Fruit fly (Drosophila melanogaster) whole organism, embryonic: ENCODE results near the gene CG7656.

ENCODE experiments used
- Adf1 ChIP-seq: fragments of 200-800 bp; sonication (Bioruptor generic); IDR thresholded peaks from 2 replicates; pipeline ENCODE4 v1.3.6; 2022; ENCODE audit warnings: missing biosample characterization, missing genetic modification characterization
- Antp ChIP-seq: fragments of 200-800 bp; sonication (Bioruptor generic); optimal IDR thresholded peaks from 3 replicates; lab custom pipeline; 2016; ENCODE audit warnings: missing biosample characterization, missing genetic modification characterization
- Awh ChIP-seq: fragments of 200-800 bp; sonication (Bioruptor generic); IDR thresholded peaks from 2 replicates; pipeline ENCODE4, ENCODE4 v1.3.6; 2022; ENCODE audit warnings: missing biosample characterization, missing genetic modification characterization
- CG10462 ChIP-seq: fragments of 200-800 bp; sonication (Bioruptor generic); optimal IDR thresholded peaks from 2 replicates; lab custom pipeline; 2016; ENCODE audit warnings: missing biosample characterization, missing genetic modification characterization
- CG11504 ChIP-seq: fragments of 200-800 bp; sonication (Bioruptor generic); optimal IDR thresholded peaks from 3 replicates; lab custom pipeline; 2019; ENCODE audit warnings: missing biosample characterization, mild to moderate bottlenecking, missing genetic modification characterization, moderate library complexity
- CG13424 ChIP-seq: fragments of 200-800 bp; sonication (Bioruptor generic); optimal IDR thresholded peaks from 2 replicates; lab custom pipeline; 2019; ENCODE audit warnings: missing biosample characterization, mild to moderate bottlenecking, missing genetic modification characterization, moderate library complexity
- CG13894 ChIP-seq: fragments of 200-800 bp; sonication (Bioruptor generic); optimal IDR thresholded peaks from 3 replicates; lab custom pipeline; 2018; ENCODE audit warnings: missing biosample characterization, mild to moderate bottlenecking, missing genetic modification characterization, moderate library complexity
- CG15269 ChIP-seq: fragments of 200-800 bp; sonication (Bioruptor generic); optimal IDR thresholded peaks from 2 replicates; lab custom pipeline; 2018; ENCODE audit warnings: missing biosample characterization, mild to moderate bottlenecking, missing genetic modification characterization, moderate library complexity
- CG15514 ChIP-seq: fragments of 200-800 bp; sonication (Bioruptor generic); optimal IDR thresholded peaks from 3 replicates; lab custom pipeline; 2017; ENCODE audit warnings: missing biosample characterization, missing genetic modification characterization, mild to moderate bottlenecking, moderate library complexity, missing genetic modification reagents
- CG17361 ChIP-seq: fragments of 200-800 bp; sonication (Bioruptor generic); IDR thresholded peaks from 3 replicates; pipeline ENCODE4 v1.3.6; 2022; ENCODE audit warnings: missing biosample characterization, missing genetic modification characterization
- CG18599 ChIP-seq: fragments of 200-800 bp; sonication (Bioruptor generic); optimal IDR thresholded peaks from 3 replicates; lab custom pipeline; 2017; ENCODE audit warnings: missing biosample characterization, missing genetic modification characterization, mild to moderate bottlenecking, moderate library complexity, missing genetic modification reagents
- CG2678 ChIP-seq: fragments of 200-800 bp; sonication (Bioruptor generic); optimal IDR thresholded peaks from 3 replicates; lab custom pipeline; 2019; ENCODE audit warnings: missing biosample characterization, mild to moderate bottlenecking, missing genetic modification characterization, moderate library complexity
- CG3163 ChIP-seq: fragments of 200-800 bp; sonication (Bioruptor generic); optimal IDR thresholded peaks from 3 replicates; lab custom pipeline; 2016; ENCODE audit warnings: missing biosample characterization, missing genetic modification characterization
- CG34376 ChIP-seq: fragments of 200-800 bp; sonication (Bioruptor generic); optimal IDR thresholded peaks from 2 replicates; lab custom pipeline; 2018; ENCODE audit warnings: missing biosample characterization, mild to moderate bottlenecking, missing genetic modification characterization
- CG7556 ChIP-seq: fragments of 200-800 bp; sonication (Bioruptor generic); optimal IDR thresholded peaks from 2 replicates; lab custom pipeline; 2017; ENCODE audit warnings: missing biosample characterization, mild to moderate bottlenecking, missing genetic modification characterization
- CG7839 ChIP-seq: fragments of 200-800 bp; sonication (Bioruptor generic); optimal IDR thresholded peaks from 3 replicates; lab custom pipeline; 2018; ENCODE audit warnings: missing biosample characterization, mild to moderate bottlenecking, missing genetic modification characterization, moderate library complexity
- CG8281 ChIP-seq: fragments of 200-800 bp; sonication (Bioruptor generic); optimal IDR thresholded peaks from 2 replicates; lab custom pipeline; 2018; ENCODE audit warnings: missing biosample characterization, mild to moderate bottlenecking, missing genetic modification characterization, moderate library complexity
- CG8290 ChIP-seq, 3 experiments: fragments of 200-800 bp; sonication (Bioruptor generic); optimal IDR thresholded peaks; 2 replicates each; lab custom pipeline; 2016 to 2019; ENCODE audit warnings: missing biosample characterization in 3 of 3, missing genetic modification characterization in 3 of 3, mild to moderate bottlenecking in 2 of 3, moderate library complexity in 1 of 3
- CG8924 ChIP-seq: fragments of 200-800 bp; optimal IDR thresholded peaks from 3 replicates; lab custom pipeline; 2019; ENCODE audit warnings: missing biosample characterization, mild to moderate bottlenecking, missing genetic modification characterization, moderate library complexity
- CoRest ChIP-seq: fragments of 200-800 bp; sonication (Bioruptor generic); optimal IDR thresholded peaks from 3 replicates; lab custom pipeline; 2018; ENCODE audit warnings: missing biosample characterization, mild to moderate bottlenecking, missing genetic modification characterization, moderate library complexity
- Ets97D ChIP-seq: fragments of 200-800 bp; sonication (Bioruptor generic); optimal IDR thresholded peaks from 3 replicates; lab custom pipeline; 2016; ENCODE audit warnings: missing biosample characterization, missing genetic modification characterization
- Hr51 ChIP-seq, 2 experiments: fragments of 200-800 bp; sonication (Bioruptor generic); optimal IDR thresholded peaks; 2 replicates in 1 of 2; 3 replicates in 1 of 2; lab custom pipeline; 2016 to 2018; ENCODE audit warnings: missing biosample characterization in 2 of 2, missing genetic modification characterization in 2 of 2, mild to moderate bottlenecking in 1 of 2, moderate library complexity in 1 of 2
- Jarid2 ChIP-seq: fragments of 200-800 bp; sonication (Bioruptor generic); optimal IDR thresholded peaks from 3 replicates; lab custom pipeline; 2017; ENCODE audit warnings: mild to moderate bottlenecking, missing biosample characterization, missing genetic modification reagents, missing genetic modification characterization
- Med ChIP-seq: fragments of 200-800 bp; sonication (Bioruptor generic); peaks from one replicate; lab custom pipeline; 2016; ENCODE audit warnings: missing biosample characterization, missing genetic modification characterization, mild to moderate bottlenecking, inconsistent platforms, moderate library complexity
- Nf-YC ChIP-seq: fragments of 200-800 bp; optimal IDR thresholded peaks from 3 replicates; lab custom pipeline; 2019; ENCODE audit warnings: missing biosample characterization, mild to moderate bottlenecking, missing genetic modification characterization, moderate library complexity
- Poxn ChIP-seq: fragments of 200-800 bp; sonication (Bioruptor generic); IDR thresholded peaks from 2 replicates; pipeline ENCODE4 v1.3.6; 2022; ENCODE audit warnings: missing biosample characterization, missing genetic modification characterization
- YL-1 ChIP-seq: fragments of 200-800 bp; sonication (Bioruptor generic); optimal IDR thresholded peaks from 3 replicates; lab custom pipeline; 2017; ENCODE audit warnings: missing biosample characterization, mild to moderate bottlenecking, missing genetic modification characterization
- ap ChIP-seq: fragments of 200-800 bp; sonication (Bioruptor generic); IDR thresholded peaks from 2 replicates; pipeline ENCODE4 v1.3.6; 2022; ENCODE audit warnings: missing biosample characterization, missing genetic modification characterization
- bab2 ChIP-seq: fragments of 200-800 bp; sonication (Bioruptor generic); optimal IDR thresholded peaks from 2 replicates; lab custom pipeline; 2016; ENCODE audit warnings: missing biosample characterization, missing genetic modification characterization
- cato ChIP-seq: fragments of 200-800 bp; sonication (Bioruptor generic); optimal IDR thresholded peaks from 2 replicates; lab custom pipeline; 2016; ENCODE audit warnings: missing biosample characterization, missing genetic modification characterization, borderline replicate concordance
- chinmo ChIP-seq: fragments of 200-800 bp; sonication (Bioruptor generic); IDR thresholded peaks from 4 replicates; pipeline ENCODE4 v1.3.6; 2022; ENCODE audit warnings: missing biosample characterization, missing genetic modification characterization; ENCODE audit not compliant: partially characterized antibody
- crp ChIP-seq, 2 experiments: fragments of 200-800 bp; sonication (Bioruptor generic); optimal IDR thresholded peaks; 2 replicates in 1 of 2; 3 replicates in 1 of 2; lab custom pipeline; 2017; ENCODE audit warnings: missing biosample characterization in 2 of 2, missing genetic modification characterization in 2 of 2, mild to moderate bottlenecking in 1 of 2, moderate library complexity in 1 of 2
- cwo ChIP-seq: fragments of 200-800 bp; sonication (Bioruptor generic); optimal IDR thresholded peaks from 3 replicates; lab custom pipeline; 2017; ENCODE audit warnings: missing biosample characterization, missing genetic modification characterization, mild to moderate bottlenecking, moderate library complexity, missing genetic modification reagents
- gem ChIP-seq: fragments of 200-800 bp; sonication (Bioruptor generic); optimal IDR thresholded peaks from 2 replicates; lab custom pipeline; 2019; ENCODE audit warnings: missing biosample characterization, mild to moderate bottlenecking, missing genetic modification characterization, moderate library complexity
- grau ChIP-seq: fragments of 200-800 bp; optimal IDR thresholded peaks from 3 replicates; lab custom pipeline; 2019; ENCODE audit warnings: missing biosample characterization, mild to moderate bottlenecking, missing genetic modification characterization, moderate library complexity
- lov ChIP-seq, 2 experiments: fragments of 200-800 bp in 1 of 2; fragments of >200 bp in 1 of 2; sonication (Bioruptor generic) in 1 of 2; IDR thresholded peaks in 1 of 2; optimal IDR thresholded peaks in 1 of 2; 2 replicates in 1 of 2; 3 replicates in 1 of 2; pipeline versions ENCODE4 v1.3.6 to Lab custom; 2017 to 2022; ENCODE audit warnings: missing biosample characterization in 1 of 2, missing genetic modification characterization in 1 of 2
- mld ChIP-seq: fragments of 200-800 bp; sonication (Bioruptor generic); IDR thresholded peaks from 3 replicates; pipeline ENCODE4 v1.3.6; 2022; ENCODE audit warnings: missing biosample characterization, missing genetic modification characterization; ENCODE audit not compliant: partially characterized antibody
- scrt ChIP-seq: fragments of 200-800 bp; sonication (Bioruptor generic); optimal IDR thresholded peaks from 2 replicates; lab custom pipeline; 2018; ENCODE audit warnings: missing biosample characterization, mild to moderate bottlenecking, missing genetic modification characterization, moderate library complexity
- sens-2 ChIP-seq: fragments of 200-800 bp; sonication (Bioruptor generic); IDR thresholded peaks from 2 replicates; pipeline ENCODE4 v1.3.6; 2022; ENCODE audit warnings: missing biosample characterization, missing genetic modification characterization
- sob ChIP-seq: fragments of 200-800 bp; sonication (Bioruptor generic); IDR thresholded peaks from 2 replicates; pipeline ENCODE4 v1.3.6; 2022; ENCODE audit warnings: missing biosample characterization, missing genetic modification characterization
- sug ChIP-seq: fragments of 200-800 bp; optimal IDR thresholded peaks from 2 replicates; lab custom pipeline; 2019; ENCODE audit warnings: missing biosample characterization, mild to moderate bottlenecking, missing genetic modification characterization, moderate library complexity
- tgo ChIP-seq: fragments of 200-800 bp; sonication (Bioruptor generic); IDR thresholded peaks from 3 replicates; pipeline ENCODE4 v1.3.6; 2022; ENCODE audit warnings: missing biosample characterization, missing genetic modification characterization
- tna ChIP-seq: fragments of 200-800 bp; sonication (Bioruptor generic); IDR thresholded peaks from 2 replicates; pipeline ENCODE4 v1.3.6; 2022; ENCODE audit warnings: missing biosample characterization, missing genetic modification characterization; ENCODE audit not compliant: partially characterized antibody
- trem ChIP-seq: fragments of 200-800 bp; optimal IDR thresholded peaks from 3 replicates; lab custom pipeline; 2019; ENCODE audit warnings: missing biosample characterization, mild to moderate bottlenecking, missing genetic modification characterization, moderate library complexity
- twi ChIP-seq: fragments of 200-800 bp; optimal IDR thresholded peaks from 2 replicates; lab custom pipeline; 2019; ENCODE audit warnings: missing biosample characterization, mild to moderate bottlenecking, missing genetic modification characterization, moderate library complexity
- zen2 ChIP-seq: fragments of 200-800 bp; sonication (Bioruptor generic); IDR thresholded peaks from 3 replicates; pipeline ENCODE4 v1.3.6; 2022; ENCODE audit warnings: missing biosample characterization, missing genetic modification characterization; ENCODE audit not compliant: partially characterized antibody
- zf30C ChIP-seq: fragments of 200-800 bp; sonication (Bioruptor generic); optimal IDR thresholded peaks from 3 replicates; lab custom pipeline; 2018; ENCODE audit warnings: missing biosample characterization, mild to moderate bottlenecking, missing genetic modification characterization

The CG7656 gene

dm6 chr3L:15634368-15635075 is 46.5 kb upstream of the CG7656 start:
- no peak for TF ChIP-seq zen2 (GFP tag; lab: Robert Waterston, UW)
- TF ChIP-seq sens-2 (GFP tag; lab: Robert Waterston, UW) = 0 out of 2 replicates have a peak, but pooled peaks have one; percentile 21
- TF ChIP-seq CG18599 (GFP tag; lab: Kevin White, UChicago) = peak; percentile 4
- peak; percentile 34 for TF ChIP-seq grau (tag; lab: Kevin White, UChicago)
- no peak for TF ChIP-seq Poxn (GFP tag; lab: Robert Waterston, UW)
- peak in 1 of 2 experiments; percentile 29 for TF ChIP-seq Hr51 (GFP tag; optimal IDR thresholded peaks at IDR 0.05; lab: Kevin White, UChicago)
- peak; percentile 32 for TF ChIP-seq CG13894 (tag; lab: Kevin White, UChicago)
- TF ChIP-seq CG11504 (tag; lab: Kevin White, UChicago) = peak; percentile 46
- no peak for TF ChIP-seq Antp (GFP tag; lab: Kevin White, UChicago)
- TF ChIP-seq YL-1 (GFP tag; lab: Kevin White, UChicago) = no peak
- TF ChIP-seq CG8281 (tag; lab: Kevin White, UChicago) = peak; percentile 99
- TF ChIP-seq CG2678 (tag; lab: Kevin White, UChicago) = peak; percentile 57
- TF ChIP-seq ap (GFP tag; lab: Robert Waterston, UW) = no peak
- no peak for TF ChIP-seq tgo (GFP tag; lab: Robert Waterston, UW)
- peak; percentile 17 for TF ChIP-seq Nf-YC
- TF ChIP-seq CG7839 (tag; lab: Kevin White, UChicago) = peak; percentile 15
- no peak for TF ChIP-seq twi (tag; lab: Kevin White, UChicago)
- TF ChIP-seq CoRest (tag; lab: Kevin White, UChicago) = peak; percentile 2
- TF ChIP-seq CG17361 = 0 out of 3 replicates have a peak, but pooled peaks have one; percentile 40
- TF ChIP-seq cwo (GFP tag; lab: Kevin White, UChicago) = peak; percentile 31
- TF ChIP-seq Med (GFP tag; lab: Kevin White, UChicago) = peak; percentile 17
- no peak for TF ChIP-seq Ets97D (GFP tag; lab: Kevin White, UChicago)
- TF ChIP-seq scrt = no peak
- peak; percentile 50 for TF ChIP-seq gem (tag; lab: Kevin White, UChicago)
- peak; percentile 21 for TF ChIP-seq CG7556 (GFP tag; lab: Kevin White, UChicago)
- TF ChIP-seq CG8924 = peak; percentile 11
- peak; percentile 1 for TF ChIP-seq CG13424
- peak; percentile 13 for TF ChIP-seq CG15269 (tag; lab: Kevin White, UChicago)
- 0 out of 4 replicates have a peak, but pooled peaks have one; percentile 26 for TF ChIP-seq chinmo
- TF ChIP-seq CG34376 (GFP tag; lab: Kevin White, UChicago) = peak; percentile 31
- no peak for TF ChIP-seq bab2
- peak; percentile 21; the same call in 1 of the 2 replicates for TF ChIP-seq Adf1 (GFP tag; lab: Robert Waterston, UW)
- peak; percentile 10 for TF ChIP-seq sug

- TF ChIP-seq Awh (GFP tag; lab: Robert Waterston, UW) = no peak
- TF ChIP-seq lov (optimal IDR thresholded peaks at IDR 0.05; lab: Kevin White, UChicago) = no peak
- no peak for TF ChIP-seq lov (GFP tag; IDR thresholded peaks at IDR 0.05; lab: Robert Waterston, UW)
- no peak for TF ChIP-seq tna (GFP tag; lab: Robert Waterston, UW)
- TF ChIP-seq CG3163 = no peak
- no peak for TF ChIP-seq zf30C (GFP tag; lab: Kevin White, UChicago)
- TF ChIP-seq CG8290 (GFP tag; optimal IDR thresholded peaks at IDR 0.05; lab: Kevin White, UChicago) = no peak
- TF ChIP-seq CG8290 (tag; optimal IDR thresholded peaks at IDR 0.05; lab: Kevin White, UChicago) = no peak
- TF ChIP-seq mld (GFP tag; lab: Robert Waterston, UW) = no peak
- TF ChIP-seq cato = no peak
- TF ChIP-seq CG15514 (GFP tag; lab: Kevin White, UChicago) = peak; percentile 4
- TF ChIP-seq crp (GFP tag; optimal IDR thresholded peaks at IDR 0.05; lab: Kevin White, UChicago) = no peak
- peak; percentile 6 for TF ChIP-seq CG34376 (GFP tag; lab: Kevin White, UChicago)
- TF ChIP-seq trem (tag; lab: Kevin White, UChicago) = no peak
- TF ChIP-seq Jarid2 (GFP tag; lab: Kevin White, UChicago) = no peak
- TF ChIP-seq CG15269 (tag; lab: Kevin White, UChicago) = no peak
- TF ChIP-seq sob (GFP tag; lab: Robert Waterston, UW) = no peak
- TF ChIP-seq CG10462 = no peak
Observed at dm6 chr3L:15632653-15633052, 44.7 kb upstream of the CG7656 start.
